Worm (Caenorhabditis elegans) whole organism, L1 larva: ENCODE measurements around the gene R03E9.2.
A peak's percentile ranks its signal among the peaks of the same experiment; 100 is the strongest.

Experiments
- C04F5.9 ChIP-seq: sonication (generic microtip); optimal IDR thresholded peaks from 2 replicates; lab custom pipeline; 2016; ENCODE audit warnings: missing genetic modification characterization, missing compliant biosample characterization
- F16B12.6 ChIP-seq: fragments of 150-350 bp; optimal IDR thresholded peaks from 2 replicates; lab custom pipeline; 2014; ENCODE audit warnings: missing biosample characterization, missing genetic modification characterization
- aha-1 ChIP-seq: fragments of 150-350 bp; optimal IDR thresholded peaks from 2 replicates; lab custom pipeline; 2014; ENCODE audit warnings: missing biosample characterization, missing genetic modification characterization
- alr-1 ChIP-seq: fragments of 200-800 bp; sonication (Bioruptor generic); optimal IDR thresholded peaks from 2 replicates; lab custom pipeline; 2018; ENCODE audit warnings: borderline replicate concordance, mild to moderate bottlenecking, missing genetic modification characterization, missing compliant biosample characterization
- aly-2 ChIP-seq: fragments of 150-350 bp; optimal IDR thresholded peaks from 2 replicates; lab custom pipeline; 2014; ENCODE audit warnings: missing biosample characterization, missing genetic modification characterization
- blmp-1 ChIP-seq: fragments of 150-350 bp; optimal IDR thresholded peaks from 2 replicates; lab custom pipeline; 2014; ENCODE audit warnings: missing biosample characterization, missing genetic modification characterization
- ceh-63 ChIP-seq: fragments of 200-800 bp; sonication (Bioruptor generic); optimal IDR thresholded peaks from 2 replicates; lab custom pipeline; 2018; ENCODE audit warnings: mild to moderate bottlenecking, missing genetic modification characterization, missing compliant biosample characterization
- ceh-82 ChIP-seq, 3 experiments: fragments of 150-350 bp in 1 of 3; sonication (generic microtip) in 2 of 3; optimal IDR thresholded peaks; 2 replicates each; lab custom pipeline; 2014 to 2017; ENCODE audit warnings: missing biosample characterization in 3 of 3, missing genetic modification characterization in 3 of 3
- dpl-1 ChIP-seq, 3 experiments: fragments of 150-350 bp in 2 of 3; sonication (generic microtip) in 1 of 3; optimal IDR thresholded peaks; 2 replicates each; lab custom pipeline; 2014 to 2017; ENCODE audit warnings: missing biosample characterization in 3 of 3, missing genetic modification characterization in 3 of 3, missing genetic modification reagents in 3 of 3
- efl-3 ChIP-seq: fragments of 200-800 bp; sonication (Bioruptor generic); optimal IDR thresholded peaks from 2 replicates; lab custom pipeline; 2018; ENCODE audit warnings: mild to moderate bottlenecking, missing genetic modification characterization, missing compliant biosample characterization
- egl-27 ChIP-seq, 2 experiments: fragments of 150-350 bp in 1 of 2; sonication (generic microtip); optimal IDR thresholded peaks; 3 replicates each; lab custom pipeline; 2017 to 2018; ENCODE audit warnings: missing biosample characterization in 2 of 2, missing genetic modification characterization in 2 of 2, missing genetic modification reagents in 2 of 2
- elt-3 ChIP-seq, 6 experiments: fragments of 150-350 bp in 1 of 6; sonication (generic microtip); optimal IDR thresholded peaks; 2 replicates each; lab custom pipeline; 2017 to 2018; ENCODE audit warnings: missing biosample characterization in 6 of 6, missing genetic modification characterization in 6 of 6, inconsistent platforms in 1 of 6
- fkh-10 ChIP-seq: sonication (generic microtip); optimal IDR thresholded peaks from 2 replicates; lab custom pipeline; 2017; ENCODE audit warnings: missing biosample characterization, missing genetic modification reagents, missing genetic modification characterization
- grh-1 ChIP-seq: fragments of 200-800 bp; sonication (Bioruptor generic); IDR thresholded peaks from 2 replicates; pipeline ENCODE4 v1.3.6; 2022; ENCODE audit warnings: missing genetic modification reagents, missing genetic modification characterization, missing compliant biosample characterization
- hpl-2 ChIP-seq: fragments of 150-350 bp; optimal IDR thresholded peaks from 2 replicates; lab custom pipeline; 2014; ENCODE audit warnings: missing biosample characterization, missing genetic modification reagents, missing genetic modification characterization
- isw-1 ChIP-seq: fragments of 200-800 bp; sonication (Bioruptor generic); IDR thresholded peaks from 2 replicates; pipeline ENCODE4 v1.3.6; 2022; ENCODE audit warnings: missing genetic modification characterization, missing compliant biosample characterization
- jun-1 ChIP-seq: fragments of 150-350 bp; optimal IDR thresholded peaks from 2 replicates; lab custom pipeline; 2014; ENCODE audit warnings: missing biosample characterization, missing genetic modification reagents, missing genetic modification characterization
- lin-13 ChIP-seq: fragments of 150-350 bp; optimal IDR thresholded peaks from 2 replicates; lab custom pipeline; 2014; ENCODE audit warnings: missing biosample characterization, missing genetic modification reagents, missing genetic modification characterization
- lin-14 ChIP-seq: fragments of 200-800 bp; sonication (Bioruptor generic); optimal IDR thresholded peaks from 2 replicates; lab custom pipeline; 2018; ENCODE audit warnings: mild to moderate bottlenecking, missing genetic modification characterization, moderate library complexity, missing compliant biosample characterization
- lir-3 ChIP-seq: sonication (generic microtip); optimal IDR thresholded peaks from 2 replicates; lab custom pipeline; 2016; ENCODE audit warnings: mild to moderate bottlenecking, missing genetic modification characterization, moderate library complexity, missing compliant biosample characterization; ENCODE audit not compliant: poor library complexity
- mab-9 ChIP-seq: fragments of 200-800 bp; sonication (Bioruptor generic); IDR thresholded peaks from 2 replicates; pipeline ENCODE4 v1.3.6; 2022; ENCODE audit warnings: missing genetic modification reagents, missing genetic modification characterization, missing compliant biosample characterization
- mdl-1 ChIP-seq, 2 experiments: fragments of 150-350 bp; optimal IDR thresholded peaks; 2 replicates each; lab custom pipeline; 2014 to 2017; ENCODE audit warnings: missing biosample characterization in 2 of 2, missing genetic modification characterization in 2 of 2, inconsistent platforms in 1 of 2
- mep-1 ChIP-seq: fragments of 150-350 bp; optimal IDR thresholded peaks from 2 replicates; lab custom pipeline; 2014; ENCODE audit warnings: missing biosample characterization, missing genetic modification characterization
- nhr-47 ChIP-seq: sonication (generic microtip); optimal IDR thresholded peaks from 2 replicates; lab custom pipeline; 2016; ENCODE audit warnings: mild to moderate bottlenecking, missing genetic modification characterization, moderate library complexity, missing compliant biosample characterization
- nhr-71 ChIP-seq: sonication (generic microtip); optimal IDR thresholded peaks from 2 replicates; lab custom pipeline; 2016; ENCODE audit warnings: mild to moderate bottlenecking, missing genetic modification characterization, moderate library complexity, missing compliant biosample characterization
- nhr-76 ChIP-seq: sonication (generic microtip); optimal IDR thresholded peaks from 2 replicates; lab custom pipeline; 2017; ENCODE audit warnings: missing biosample characterization, missing genetic modification characterization
- nhr-85 ChIP-seq: sonication (generic microtip); peaks from one replicate; lab custom pipeline; 2016; ENCODE audit warnings: missing genetic modification characterization, inconsistent platforms, missing compliant biosample characterization
- nhr-90 ChIP-seq: sonication (generic microtip); optimal IDR thresholded peaks from 2 replicates; lab custom pipeline; 2016; ENCODE audit warnings: mild to moderate bottlenecking, missing genetic modification characterization, missing compliant biosample characterization; ENCODE audit not compliant: poor library complexity
- pag-3 ChIP-seq: sonication (generic microtip); optimal IDR thresholded peaks from 2 replicates; lab custom pipeline; 2017; ENCODE audit warnings: missing genetic modification characterization, mild to moderate bottlenecking, missing compliant biosample characterization, antibody characterized with exemption, borderline replicate concordance; ENCODE audit not compliant: insufficient read depth
- pqm-1 ChIP-seq: sonication (generic microtip); optimal IDR thresholded peaks from 3 replicates; lab custom pipeline; 2017; ENCODE audit warnings: missing biosample characterization, missing genetic modification characterization
- rnt-1 ChIP-seq: sonication (generic microtip); optimal IDR thresholded peaks from 2 replicates; lab custom pipeline; 2016; ENCODE audit warnings: mild to moderate bottlenecking, missing genetic modification characterization, moderate library complexity, missing compliant biosample characterization
- skn-1 ChIP-seq: fragments of 150-350 bp; optimal IDR thresholded peaks from 2 replicates; lab custom pipeline; 2014; ENCODE audit warnings: missing biosample characterization, missing genetic modification characterization
- unc-130 ChIP-seq: fragments of 150-350 bp; optimal IDR thresholded peaks from 2 replicates; lab custom pipeline; 2017; ENCODE audit warnings: missing biosample characterization, missing genetic modification characterization, inconsistent platforms
- unc-30 ChIP-seq: sonication (generic microtip); optimal IDR thresholded peaks from 2 replicates; lab custom pipeline; 2017; ENCODE audit warnings: missing biosample characterization, missing genetic modification characterization
- unc-62 ChIP-seq: fragments of 150-350 bp; optimal IDR thresholded peaks from 2 replicates; lab custom pipeline; 2014; ENCODE audit warnings: missing biosample characterization, missing genetic modification reagents, missing genetic modification characterization
- xbp-1 ChIP-seq: sonication (generic microtip); optimal IDR thresholded peaks from 2 replicates; lab custom pipeline; 2016; ENCODE audit warnings: missing genetic modification characterization, missing compliant biosample characterization
- zip-4 ChIP-seq: fragments of 200-800 bp; sonication (Bioruptor generic); optimal IDR thresholded peaks from 2 replicates; lab custom pipeline; 2018; ENCODE audit warnings: mild to moderate bottlenecking, missing genetic modification characterization, moderate library complexity, missing compliant biosample characterization
- ztf-4 ChIP-seq: fragments of 150-350 bp; optimal IDR thresholded peaks from 2 replicates; lab custom pipeline; 2014; ENCODE audit warnings: missing biosample characterization, missing genetic modification characterization

Gene R03E9.2

ce11 chrX:6709238-6709637 is 23.9 kb downstream of the R03E9.2 start, which contains the start of gene acr-3:
Gene acr-3, plus strand, starts transcription at chrX:6709538.
- no peak for TF ChIP-seq aly-2 (tag; lab: Kevin White, UChicago)
- no peak for TF ChIP-seq zip-4 (GFP tag; lab: Kevin White, UChicago)
- TF ChIP-seq unc-130 = no peak
- TF ChIP-seq F16B12.6 (tag; lab: Kevin White, UChicago) = no peak
- no peak for TF ChIP-seq efl-3 (GFP tag; lab: Kevin White, UChicago)
- TF ChIP-seq unc-62 (GFP tag; lab: Kevin White, UChicago) = no peak
- no peak for TF ChIP-seq nhr-47
- no peak for TF ChIP-seq mep-1 (tag; lab: Kevin White, UChicago)
- no peak for TF ChIP-seq ceh-63 (GFP tag; lab: Kevin White, UChicago)
- TF ChIP-seq rnt-1 (tag; lab: Kevin White, UChicago) = no peak
- TF ChIP-seq xbp-1 (tag; lab: Kevin White, UChicago) = no peak
- TF ChIP-seq mdl-1 (tag; optimal IDR thresholded peaks at IDR 0.05; lab: Kevin White, UChicago) = no peak
- no peak for TF ChIP-seq nhr-76
- TF ChIP-seq nhr-90 (tag; lab: Kevin White, UChicago) = no peak
- no peak for TF ChIP-seq unc-30 (tag; lab: Kevin White, UChicago)
- no peak for TF ChIP-seq elt-3 (tag; optimal IDR thresholded peaks at IDR 0.05; lab: Kevin White, UChicago)
- no peak for TF ChIP-seq grh-1 (GFP tag; lab: Robert Waterston, UW)
- no peak for TF ChIP-seq pqm-1 (tag; lab: Kevin White, UChicago)
- TF ChIP-seq isw-1 = no peak
- no peak for TF ChIP-seq dpl-1 (GFP tag; optimal IDR thresholded peaks at IDR 0.05; lab: Kevin White, UChicago)

ce11 chrX:6705156-6705555 is 27.9 kb downstream of the R03E9.2 start:
- TF ChIP-seq lir-3 (tag; lab: Kevin White, UChicago) (no peak), C04F5.9 (tag; lab: Kevin White, UChicago) (no peak), pag-3 (no peak), skn-1 (tag; lab: Kevin White, UChicago) (no peak), lin-13 (GFP tag; lab: Kevin White, UChicago) (no peak), nhr-71 (no peak), unc-130 (no peak), fkh-10 (GFP tag; lab: Kevin White, UChicago) (peak; percentile 93), egl-27 (tag; optimal IDR thresholded peaks at IDR 0.05; lab: Kevin White, UChicago) (no peak), mdl-1 (tag; optimal IDR thresholded peaks at IDR 0.05; lab: Kevin White, UChicago) (no peak), jun-1 (tag; lab: Kevin White, UChicago) (no peak), mep-1 (tag; lab: Kevin White, UChicago) (no peak), alr-1 (tag; lab: Kevin White, UChicago) (no peak), nhr-85 (tag; lab: Kevin White, UChicago) (no peak), hpl-2 (GFP tag; lab: Kevin White, UChicago) (no peak), lin-14 (peak; percentile 58)

- TF ChIP-seq unc-62 (GFP tag; lab: Kevin White, UChicago) (no peak), isw-1 (no peak), ceh-63 (GFP tag; lab: Kevin White, UChicago) (peak; percentile 35), mab-9 (0 out of 2 replicates have a peak, but pooled peaks have one; percentile 15), lin-14 (peak; percentile 39), ceh-82 (tag; optimal IDR thresholded peaks at IDR 0.05; lab: Kevin White, UChicago) (peak in 1 of 3 experiments; percentile 1), efl-3 (GFP tag; lab: Kevin White, UChicago) (no peak), blmp-1 (tag; lab: Kevin White, UChicago) (no peak), ztf-4 (tag; lab: Kevin White, UChicago) (no peak), aha-1 (tag; lab: Kevin White, UChicago) (no peak)
- TF ChIP-seq, all 84 proteins: peak for 4
Measured at ce11 chrX:6702249-6702648, 30.9 kb downstream of the R03E9.2 start, which contains the start of gene acr-2. Gene acr-2, plus strand, starts transcription at chrX:6702549.
